Fruit fly (Drosophila melanogaster): ENCODE results near the gene mRpS2.

DNA sequence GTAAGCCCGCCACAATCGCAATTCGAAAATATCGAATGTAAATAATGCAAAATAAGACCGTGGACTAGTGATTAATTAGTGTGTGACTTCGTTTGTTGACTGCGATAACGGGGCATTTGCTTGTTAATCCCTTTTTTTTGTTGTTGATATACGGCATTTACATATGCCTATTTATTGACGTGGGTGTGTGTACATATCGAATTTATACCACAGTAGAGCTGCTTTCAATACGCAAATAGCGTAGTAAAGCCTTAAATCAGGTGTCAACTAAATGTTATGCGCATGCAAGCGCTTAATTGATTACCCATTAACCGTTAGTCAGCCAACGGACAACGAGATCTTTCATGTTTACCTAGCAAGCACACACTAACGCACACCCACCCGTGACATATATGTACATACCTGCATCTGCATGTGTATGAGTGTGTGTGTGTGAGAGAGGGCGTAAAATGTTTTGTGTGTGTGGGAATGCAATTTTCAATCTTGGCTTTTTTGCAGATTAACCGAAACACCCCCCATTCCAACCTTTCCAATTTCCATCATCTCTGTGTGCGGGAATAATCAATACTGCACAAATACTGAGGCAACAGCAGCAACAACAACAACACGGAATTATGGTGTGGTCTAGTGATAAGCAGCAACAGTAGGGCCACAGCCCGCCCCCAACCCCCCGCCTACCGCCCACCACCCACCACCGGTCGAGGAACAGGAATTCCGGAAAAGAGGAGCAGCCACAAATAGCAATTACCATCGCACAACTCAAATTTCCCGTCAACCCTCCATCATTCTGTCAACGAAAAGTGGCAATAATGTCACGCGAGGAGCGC, 11.5 kb downstream of the mRpS2 start:
- TF ChIP-seq CG8478 (optimal IDR thresholded peaks at IDR 0.05) (no peak), CTCF (optimal IDR thresholded peaks at IDR 0.05) (no peak)
